Worm (Caenorhabditis elegans): ENCODE data around the gene fut-1.

Gene fut-1

ce11 chrII:8742006-8742847, 17.2 kb downstream of the fut-1 start:
- TF ChIP-seq nhr-237 (tag; optimal IDR thresholded peaks at IDR 0.05), result no peak
- no peak for TF ChIP-seq elt-3 (tag; optimal IDR thresholded peaks at IDR 0.05)
- TF ChIP-seq unc-39 (tag; optimal IDR thresholded peaks at IDR 0.05), result no peak
- no peak for TF ChIP-seq mls-2 (tag; optimal IDR thresholded peaks at IDR 0.05)
- TF ChIP-seq bed-3 (GFP tag; optimal IDR thresholded peaks at IDR 0.05), result no peak
- no peak for TF ChIP-seq flh-1 (GFP tag; optimal IDR thresholded peaks at IDR 0.05)
- TF ChIP-seq pha-4 (tag; optimal IDR thresholded peaks at IDR 0.05), result no peak
- TF ChIP-seq ceh-39 (tag; optimal IDR thresholded peaks at IDR 0.05), result no peak
- TF ChIP-seq lin-13 (tag; optimal IDR thresholded peaks at IDR 0.05), result no peak

- no peak for TF ChIP-seq nhr-76 (tag; optimal IDR thresholded peaks at IDR 0.05)
- peak; percentile 19 for TF ChIP-seq hlh-1 (tag; optimal IDR thresholded peaks at IDR 0.05)
Observed at ce11 chrII:8741277-8741676, 18.1 kb downstream of the fut-1 start.

- no peak for TF ChIP-seq drap-1 (GFP tag; optimal IDR thresholded peaks at IDR 0.05)
- peak; percentile 14 for TF ChIP-seq nhr-237 (tag; optimal IDR thresholded peaks at IDR 0.05)
Observed at ce11 chrII:8740326-8740949, 19.0 kb downstream of the fut-1 start.

ce11 chrII:8738955-8739354, 20.4 kb downstream of the fut-1 start:
- no peak for TF ChIP-seq bed-3 (GFP tag; optimal IDR thresholded peaks at IDR 0.05)
- no peak for TF ChIP-seq lin-13 (tag; optimal IDR thresholded peaks at IDR 0.05)
- no peak for TF ChIP-seq ceh-43 (GFP tag; optimal IDR thresholded peaks at IDR 0.05)
- TF ChIP-seq nhr-237 (tag; optimal IDR thresholded peaks at IDR 0.05), result no peak
- TF ChIP-seq flh-1 (GFP tag; optimal IDR thresholded peaks at IDR 0.05), result no peak
- no peak for TF ChIP-seq blmp-1 (tag; optimal IDR thresholded peaks at IDR 0.05)
- TF ChIP-seq pha-4 (tag; optimal IDR thresholded peaks at IDR 0.05), result no peak
- TF ChIP-seq lsy-2 (tag; optimal IDR thresholded peaks at IDR 0.05), result no peak
- no peak for TF ChIP-seq nhr-28 (tag; optimal IDR thresholded peaks at IDR 0.05)
- TF ChIP-seq unc-39 (tag; optimal IDR thresholded peaks at IDR 0.05), result no peak
- TF ChIP-seq lin-32 (GFP tag; optimal IDR thresholded peaks at IDR 0.05), result no peak
- no peak for TF ChIP-seq elt-3 (tag; optimal IDR thresholded peaks at IDR 0.05)
- TF ChIP-seq unc-120 (tag; optimal IDR thresholded peaks at IDR 0.05; ENCODE audit: poor library complexity, severe bottlenecking), result no peak

ce11 chrII:8738244-8738643, 21.1 kb downstream of the fut-1 start:
- TF ChIP-seq ceh-83 (GFP tag; optimal IDR thresholded peaks at IDR 0.05), result no peak
- TF ChIP-seq blmp-1 (tag; optimal IDR thresholded peaks at IDR 0.05), result no peak
- no peak for TF ChIP-seq mab-5 (tag; optimal IDR thresholded peaks at IDR 0.05)
- TF ChIP-seq tbx-8 (GFP tag; optimal IDR thresholded peaks at IDR 0.05), result no peak
- TF ChIP-seq sem-2 (GFP tag; optimal IDR thresholded peaks at IDR 0.05), result no peak
- no peak for TF ChIP-seq M03D4.4 (tag; optimal IDR thresholded peaks at IDR 0.05)
- no peak for TF ChIP-seq ham-2 (GFP tag; optimal IDR thresholded peaks at IDR 0.05)
- TF ChIP-seq lsy-2 (tag; optimal IDR thresholded peaks at IDR 0.05), result no peak
- no peak for TF ChIP-seq nhr-2 (tag; optimal IDR thresholded peaks at IDR 0.05)
- no peak for TF ChIP-seq drap-1 (GFP tag; optimal IDR thresholded peaks at IDR 0.05)
- no peak for TF ChIP-seq elt-3 (tag; optimal IDR thresholded peaks at IDR 0.05)
- no peak for TF ChIP-seq nhr-76 (tag; optimal IDR thresholded peaks at IDR 0.05)
- no peak for TF ChIP-seq lin-32 (GFP tag; optimal IDR thresholded peaks at IDR 0.05)
- TF ChIP-seq elt-1 (tag; optimal IDR thresholded peaks at IDR 0.05; ENCODE audit: borderline replicate concordance, insufficient read depth), result no peak

- no peak for TF ChIP-seq cnd-1 (tag; optimal IDR thresholded peaks at IDR 0.05)
- TF ChIP-seq sptf-1 (tag; optimal IDR thresholded peaks at IDR 0.05), result no peak
- TF ChIP-seq ces-1 (GFP tag; optimal IDR thresholded peaks at IDR 0.05), result no peak
- no peak for TF ChIP-seq unc-62 (GFP tag; optimal IDR thresholded peaks at IDR 0.05)
- TF ChIP-seq drap-1 (GFP tag; optimal IDR thresholded peaks at IDR 0.05), result no peak
- peak; percentile 72 for TF ChIP-seq zip-8 (tag; optimal IDR thresholded peaks at IDR 0.05)
- no peak for TF ChIP-seq mab-5 (tag; optimal IDR thresholded peaks at IDR 0.05)
- TF ChIP-seq M03D4.4 (tag; optimal IDR thresholded peaks at IDR 0.05), result no peak
Observed at ce11 chrII:8737456-8737855, 21.9 kb downstream of the fut-1 start, which contains the start of gene idpb-4. Gene idpb-4, minus strand, starts transcription at chrII:8737556.
